Worm (Caenorhabditis elegans) whole organism, L4 larva: Measurements from ENCODE around the gene srg-60.

Experiments
- Y48G9A.11 ChIP-seq: fragments of 200-800 bp; sonication (Bioruptor generic); IDR thresholded peaks from 2 replicates; pipeline ENCODE4 v1.3.6; 2022; ENCODE audit warnings: missing genetic modification reagents, missing genetic modification characterization, missing compliant biosample characterization
- Y75B8A.6 ChIP-seq: fragments of 200-800 bp; sonication (Bioruptor generic); IDR thresholded peaks from 2 replicates; pipeline ENCODE4 v1.3.6; 2022; ENCODE audit warnings: missing genetic modification reagents, missing genetic modification characterization, missing compliant biosample characterization
- aha-1 ChIP-seq: fragments of 150-350 bp; peaks from one replicate; lab custom pipeline; 2014; ENCODE audit warnings: missing biosample characterization, missing genetic modification characterization
- ceh-20 ChIP-seq: fragments of 200-800 bp; sonication (Bioruptor generic); IDR thresholded peaks from 2 replicates; pipeline ENCODE4 v1.3.6; 2022; ENCODE audit warnings: missing genetic modification reagents, missing genetic modification characterization, missing compliant biosample characterization
- ceh-32 ChIP-seq: sonication (generic microtip); optimal IDR thresholded peaks from 2 replicates; lab custom pipeline; 2016; ENCODE audit warnings: mild to moderate bottlenecking, missing genetic modification characterization, missing compliant biosample characterization; ENCODE audit not compliant: poor library complexity
- daf-16 ChIP-seq, 3 experiments: sonication (generic microtip); optimal IDR thresholded peaks; 2 replicates each; lab custom pipeline; 2016 to 2017; ENCODE audit warnings: missing genetic modification characterization in 3 of 3, missing genetic modification reagents in 3 of 3, mild to moderate bottlenecking in 2 of 3, missing compliant biosample characterization in 2 of 3, missing biosample characterization in 1 of 3, moderate library complexity in 1 of 3
- dmd-9 ChIP-seq: fragments of 200-800 bp; sonication (Bioruptor generic); IDR thresholded peaks from 2 replicates; pipeline ENCODE4 v1.3.6; 2022; ENCODE audit warnings: missing genetic modification reagents, missing genetic modification characterization, missing compliant biosample characterization
- dpl-1 ChIP-seq: fragments of 150-350 bp; optimal IDR thresholded peaks from 2 replicates; lab custom pipeline; 2014; ENCODE audit warnings: missing biosample characterization, missing genetic modification reagents, missing genetic modification characterization
- duxl-1 ChIP-seq: sonication (generic microtip); optimal IDR thresholded peaks from 2 replicates; lab custom pipeline; 2016; ENCODE audit warnings: mild to moderate bottlenecking, missing genetic modification characterization, moderate library complexity, missing compliant biosample characterization; ENCODE audit not compliant: poor library complexity
- dve-1 ChIP-seq: sonication (generic microtip); optimal IDR thresholded peaks from 2 replicates; lab custom pipeline; 2017; ENCODE audit warnings: antibody characterized with exemption, mild to moderate bottlenecking, missing genetic modification characterization, missing compliant biosample characterization; ENCODE audit not compliant: insufficient read depth
- fkh-10 ChIP-seq: fragments of 150-350 bp; optimal IDR thresholded peaks from 2 replicates; lab custom pipeline; 2014; ENCODE audit warnings: missing biosample characterization, missing genetic modification reagents, missing genetic modification characterization
- hlh-30 ChIP-seq: sonication (generic microtip); optimal IDR thresholded peaks from 2 replicates; lab custom pipeline; 2017; ENCODE audit warnings: antibody characterized with exemption, mild to moderate bottlenecking, missing genetic modification characterization, missing compliant biosample characterization; ENCODE audit not compliant: insufficient read depth
- jun-1 ChIP-seq: fragments of 150-350 bp; optimal IDR thresholded peaks from 2 replicates; lab custom pipeline; 2014; ENCODE audit warnings: missing biosample characterization, missing genetic modification reagents, missing genetic modification characterization
- lim-7 ChIP-seq: fragments of 200-800 bp; sonication (Bioruptor generic); IDR thresholded peaks from 2 replicates; pipeline ENCODE4 v1.3.6; 2022; ENCODE audit warnings: missing genetic modification characterization, missing compliant biosample characterization
- lin-38 ChIP-seq: fragments of 200-800 bp; sonication (Bioruptor generic); IDR thresholded peaks from 2 replicates; pipeline ENCODE4 v1.3.6; 2022; ENCODE audit warnings: missing genetic modification reagents, missing genetic modification characterization, missing compliant biosample characterization
- lin-39 ChIP-seq: fragments of 150-350 bp; optimal IDR thresholded peaks from 2 replicates; lab custom pipeline; 2014; ENCODE audit warnings: missing biosample characterization, missing genetic modification reagents, missing genetic modification characterization
- madf-5 ChIP-seq, 2 experiments: fragments of 200-800 bp; sonication (Bioruptor generic); IDR thresholded peaks; 2 replicates each; pipeline ENCODE4 v1.3.6; 2022; ENCODE audit warnings: missing compliant biosample characterization in 2 of 2, missing genetic modification characterization in 2 of 2
- mep-1 ChIP-seq: fragments of 150-350 bp; sonication (generic microtip); optimal IDR thresholded peaks from 3 replicates; lab custom pipeline; 2014; ENCODE audit warnings: missing biosample characterization, missing genetic modification characterization
- mxl-2 ChIP-seq: fragments of 200-800 bp; sonication (Bioruptor generic); conservative IDR thresholded peaks from 2 replicates; pipeline ENCODE4 v1.3.6; 2022; ENCODE audit warnings: missing genetic modification reagents, missing genetic modification characterization, missing compliant biosample characterization
- nhr-10 ChIP-seq: fragments of 150-350 bp; optimal IDR thresholded peaks from 2 replicates; lab custom pipeline; 2014; ENCODE audit warnings: missing biosample characterization, missing genetic modification characterization
- nhr-102 ChIP-seq: sonication (generic microtip); optimal IDR thresholded peaks from 2 replicates; lab custom pipeline; 2016; ENCODE audit warnings: mild to moderate bottlenecking, missing genetic modification characterization, moderate library complexity, missing compliant biosample characterization
- nhr-237 ChIP-seq: sonication (generic microtip); optimal IDR thresholded peaks from 2 replicates; lab custom pipeline; 2017; ENCODE audit warnings: missing biosample characterization, missing genetic modification characterization
- nhr-28 ChIP-seq: fragments of 150-350 bp; optimal IDR thresholded peaks from 2 replicates; lab custom pipeline; 2014; ENCODE audit warnings: missing biosample characterization, missing genetic modification characterization
- nhr-42 ChIP-seq: fragments of 200-800 bp; sonication (Bioruptor generic); IDR thresholded peaks from 2 replicates; pipeline ENCODE4 v1.3.6; 2022; ENCODE audit warnings: missing genetic modification characterization, missing compliant biosample characterization
- nhr-48 ChIP-seq: sonication (generic microtip); optimal IDR thresholded peaks from 2 replicates; lab custom pipeline; 2016; ENCODE audit warnings: mild to moderate bottlenecking, missing genetic modification characterization, missing compliant biosample characterization
- nhr-77 ChIP-seq: fragments of 150-350 bp; optimal IDR thresholded peaks from 2 replicates; lab custom pipeline; 2014; ENCODE audit warnings: missing biosample characterization, missing genetic modification characterization
- pqm-1 ChIP-seq: sonication (generic microtip); optimal IDR thresholded peaks from 2 replicates; lab custom pipeline; 2017; ENCODE audit warnings: missing biosample characterization, missing genetic modification characterization
- sdz-12 ChIP-seq: fragments of 200-800 bp; sonication (Bioruptor generic); optimal IDR thresholded peaks from 2 replicates; lab custom pipeline; 2018; ENCODE audit warnings: mild to moderate bottlenecking, missing genetic modification characterization, missing compliant biosample characterization
- set-16 ChIP-seq: fragments of 200-800 bp; sonication (Bioruptor generic); IDR thresholded peaks from 2 replicates; pipeline ENCODE4 v1.3.6; 2022; ENCODE audit warnings: missing genetic modification reagents, missing genetic modification characterization, missing compliant biosample characterization
- snpc-4 ChIP-seq: fragments of 150-350 bp; optimal IDR thresholded peaks from 2 replicates; lab custom pipeline; 2014; ENCODE audit warnings: missing biosample characterization, missing genetic modification characterization
- tag-97 ChIP-seq: fragments of 200-800 bp; sonication (Bioruptor generic); IDR thresholded peaks from 2 replicates; pipeline ENCODE4 v1.3.6; 2022; ENCODE audit warnings: missing genetic modification characterization, missing compliant biosample characterization
- unc-62 ChIP-seq, 3 experiments: fragments of 150-350 bp in 1 of 3; sonication (generic microtip); optimal IDR thresholded peaks in 2 of 3; peaks in 1 of 3; 1 replicate in 1 of 3; 2 replicates in 2 of 3; lab custom pipeline; 2014 to 2017; ENCODE audit warnings: missing biosample characterization in 3 of 3, missing genetic modification characterization in 3 of 3, missing genetic modification reagents in 3 of 3, missing genotype in 1 of 3
- zfp-2 ChIP-seq: sonication (generic microtip); optimal IDR thresholded peaks from 2 replicates; lab custom pipeline; 2016; ENCODE audit warnings: mild to moderate bottlenecking, missing genetic modification characterization, missing compliant biosample characterization
- zip-2 ChIP-seq: fragments of 150-350 bp; optimal IDR thresholded peaks from 2 replicates; lab custom pipeline; 2014; ENCODE audit warnings: missing biosample characterization, missing genetic modification characterization

The srg-60 gene

ce11 chrV:2740228-2740627 is 17.8 kb upstream of the srg-60 start, which contains the start of gene srg-61:
TSS of gene srg-61 (minus strand) at chrV:2740328.
- TF ChIP-seq pqm-1 (tag; lab: Kevin White, UChicago) = no peak
- TF ChIP-seq nhr-28 = no peak
- no peak for TF ChIP-seq set-16 (GFP tag; lab: Robert Waterston, UW)
- TF ChIP-seq dpl-1 = no peak
- TF ChIP-seq hlh-30 = no peak
- no peak for TF ChIP-seq tag-97
- no peak for TF ChIP-seq zip-2 (tag; lab: Kevin White, UChicago)
- no peak for TF ChIP-seq zfp-2
- no peak for TF ChIP-seq snpc-4 (tag; lab: Kevin White, UChicago)
- TF ChIP-seq madf-5 (GFP tag; IDR thresholded peaks at IDR 0.05; lab: Robert Waterston, UW) = no peak
- no peak for TF ChIP-seq dve-1 (tag; lab: Kevin White, UChicago)
- TF ChIP-seq lin-38 = no peak
- TF ChIP-seq jun-1 (tag; lab: Kevin White, UChicago) = no peak
- no peak for TF ChIP-seq sdz-12 (GFP tag; lab: Kevin White, UChicago)
- no peak for TF ChIP-seq lim-7 (GFP tag; lab: Robert Waterston, UW)
- TF ChIP-seq duxl-1 (tag; lab: Kevin White, UChicago) = no peak
- no peak for TF ChIP-seq nhr-10 (tag; lab: Kevin White, UChicago)
- TF ChIP-seq ceh-32 (tag; lab: Kevin White, UChicago) = no peak

ce11 chrV:2739607-2740006 is 17.2 kb upstream of the srg-60 start:
- no peak for TF ChIP-seq pqm-1 (tag; lab: Kevin White, UChicago)
- no peak for TF ChIP-seq daf-16 (GFP tag; optimal IDR thresholded peaks at IDR 0.05; lab: Kevin White, UChicago)
- TF ChIP-seq daf-16 (tag; optimal IDR thresholded peaks at IDR 0.05; lab: Kevin White, UChicago) = no peak
- TF ChIP-seq Y75B8A.6 (GFP tag; lab: Robert Waterston, UW) = no peak
- peak; percentile 84 for TF ChIP-seq set-16 (GFP tag; lab: Robert Waterston, UW)
- no peak for TF ChIP-seq dve-1 (tag; lab: Kevin White, UChicago)
- TF ChIP-seq Y48G9A.11 (GFP tag; lab: Robert Waterston, UW) = 0 out of 2 replicates have a peak, but pooled peaks have one; percentile 23
- no peak for TF ChIP-seq nhr-28
- peak; percentile 42 for TF ChIP-seq aha-1 (tag; lab: Kevin White, UChicago)
- no peak for TF ChIP-seq mep-1 (tag; lab: Kevin White, UChicago)
- no peak for TF ChIP-seq nhr-102 (tag; lab: Kevin White, UChicago)
- 0 out of 2 replicates have a peak, but pooled peaks have one; percentile 18 for TF ChIP-seq lim-7 (GFP tag; lab: Robert Waterston, UW)
- TF ChIP-seq, all 104 proteins: peak for 4

ce11 chrV:2738174-2738573 is 15.7 kb upstream of the srg-60 start, which contains the start of gene srg-56:
TSS of gene srg-56 (minus strand) at chrV:2738274.
- TF ChIP-seq nhr-77 (no peak), lin-39 (tag; lab: Kevin White, UChicago) (no peak), fkh-10 (GFP tag; lab: Kevin White, UChicago) (no peak), zfp-2 (no peak), set-16 (GFP tag; lab: Robert Waterston, UW) (no peak), dmd-9 (GFP tag; lab: Robert Waterston, UW) (no peak), ceh-32 (tag; lab: Kevin White, UChicago) (no peak), ceh-20 (GFP tag; lab: Robert Waterston, UW) (no peak)

ce11 chrV:2734360-2734759 is 11.9 kb upstream of the srg-60 start, which contains the start of gene srg-57:
TSS of gene srg-57 (minus strand) at chrV:2734460.
- TF ChIP-seq ceh-20 (GFP tag; lab: Robert Waterston, UW) (no peak), nhr-42 (GFP tag; lab: Robert Waterston, UW) (no peak), mxl-2 (GFP tag; lab: Robert Waterston, UW) (no peak), ceh-32 (tag; lab: Kevin White, UChicago) (no peak), nhr-237 (tag; lab: Kevin White, UChicago) (no peak), nhr-48 (no peak), tag-97 (no peak), unc-62 (GFP tag; optimal IDR thresholded peaks at IDR 0.05 in 1 of 2; lab: Kevin White, UChicago) (peak in 1 of 2 experiments; percentile 55), unc-62 (tag; optimal IDR thresholded peaks at IDR 0.05; lab: Kevin White, UChicago) (no peak)
- TF ChIP-seq, all 104 proteins: peak for 1
